Fruit fly (Drosophila melanogaster): ENCODE measurements around the gene Tace.

Tace gene

dm6 chr3R:30023445-30023844 is 23.1 kb downstream of the Tace start:
- no peak for TF ChIP-seq Ets98B (GFP tag; IDR thresholded peaks at IDR 0.05)

dm6 chr3R:30030061-30030460 is 29.7 kb downstream of the Tace start:
- no peak for TF ChIP-seq fd96Ca (GFP tag; IDR thresholded peaks at IDR 0.05)

dm6 chr3R:30032281-30032680 is 32.0 kb downstream of the Tace start:
- no peak for TF ChIP-seq CG17806 (tag; optimal IDR thresholded peaks at IDR 0.05)
- no peak for TF ChIP-seq CG15710 (tag; optimal IDR thresholded peaks at IDR 0.05)
- TF ChIP-seq Pif1B (GFP tag; optimal IDR thresholded peaks at IDR 0.05) = no peak
- TF ChIP-seq Pif1A (GFP tag; optimal IDR thresholded peaks at IDR 0.05) = no peak

- TF ChIP-seq CG4496 (GFP tag; IDR thresholded peaks at IDR 0.05) (no peak), CG12605 (GFP tag; IDR thresholded peaks at IDR 0.05) (no peak), CG8159 (tag; optimal IDR thresholded peaks at IDR 0.05) (no peak), CG34367 (tag; optimal IDR thresholded peaks at IDR 0.05) (no peak), CG10348 (GFP tag; IDR thresholded peaks at IDR 0.05) (no peak), CG8301 (tag; optimal IDR thresholded peaks at IDR 0.05) (no peak), gl (tag; optimal IDR thresholded peaks at IDR 0.05) (no peak), CG17806 (tag; optimal IDR thresholded peaks at IDR 0.05) (no peak), CG9948 (tag; optimal IDR thresholded peaks at IDR 0.05) (no peak), EcR (GFP tag; optimal IDR thresholded peaks at IDR 0.05) (no peak), fd96Ca (GFP tag; IDR thresholded peaks at IDR 0.05) (no peak), Pif1A (GFP tag; optimal IDR thresholded peaks at IDR 0.05) (no peak), Pif1B (GFP tag; optimal IDR thresholded peaks at IDR 0.05) (no peak), CG32121 (GFP tag; IDR thresholded peaks at IDR 0.05) (no peak), CG13204 (GFP tag; optimal IDR thresholded peaks at IDR 0.05) (no peak), Ets98B (GFP tag; IDR thresholded peaks at IDR 0.05) (no peak), CG15710 (tag; optimal IDR thresholded peaks at IDR 0.05) (no peak)
Observed at dm6 chr3R:30036609-30037008, 36.3 kb downstream of the Tace start, which contains the start of gene ZIPIC. Gene ZIPIC (minus strand): TSS chr3R:30036870.

dm6 chr3R:30037630-30038029 is 37.3 kb downstream of the Tace start, which contains the start of gene ocn:
Gene ocn (minus strand): TSS chr3R:30037730.
- no peak for TF ChIP-seq CG9948 (tag; optimal IDR thresholded peaks at IDR 0.05)

- no peak for TF ChIP-seq rn (GFP tag; IDR thresholded peaks at IDR 0.05)
- TF ChIP-seq fd96Ca (GFP tag; IDR thresholded peaks at IDR 0.05) = no peak
- no peak for TF ChIP-seq EcR (GFP tag; optimal IDR thresholded peaks at IDR 0.05)
- TF ChIP-seq CG8159 (tag; optimal IDR thresholded peaks at IDR 0.05) = no peak
- no peak for TF ChIP-seq Pif1A (GFP tag; optimal IDR thresholded peaks at IDR 0.05)
- TF ChIP-seq CG17806 (tag; optimal IDR thresholded peaks at IDR 0.05) = no peak
- no peak for TF ChIP-seq gl (tag; optimal IDR thresholded peaks at IDR 0.05)
- no peak for TF ChIP-seq CG8301 (tag; optimal IDR thresholded peaks at IDR 0.05)
- no peak for TF ChIP-seq Ets98B (GFP tag; IDR thresholded peaks at IDR 0.05)
- no peak for TF ChIP-seq CG12605 (GFP tag; IDR thresholded peaks at IDR 0.05)
- no peak for TF ChIP-seq CG9948 (tag; optimal IDR thresholded peaks at IDR 0.05)
- TF ChIP-seq Snoo (tag; optimal IDR thresholded peaks at IDR 0.05) = no peak
- no peak for TF ChIP-seq D1 (tag; optimal IDR thresholded peaks at IDR 0.05)
- no peak for TF ChIP-seq CG32121 (GFP tag; IDR thresholded peaks at IDR 0.05)
- TF ChIP-seq CG15710 (tag; optimal IDR thresholded peaks at IDR 0.05) = no peak
- no peak for TF ChIP-seq CG10348 (GFP tag; IDR thresholded peaks at IDR 0.05)
- no peak for TF ChIP-seq CG4496 (GFP tag; IDR thresholded peaks at IDR 0.05)
Observed at dm6 chr3R:30038628-30039027, 38.3 kb downstream of the Tace start, which contains the start of gene janB. Gene janB (minus strand): TSS chr3R:30038728.

- no peak for TF ChIP-seq CG4496 (GFP tag; IDR thresholded peaks at IDR 0.05)
- TF ChIP-seq CG15710 (tag; optimal IDR thresholded peaks at IDR 0.05) = peak; percentile 2
Observed at dm6 chr3R:30039494-30039893, 39.2 kb downstream of the Tace start, which contains the start of the genes janA, Sry-alpha and Sry-beta. Gene janA (minus strand): TSS chr3R:30039533. Gene Sry-alpha (plus strand): TSS chr3R:30039719. Gene Sry-beta (plus strand): TSS chr3R:30039719.

- TF ChIP-seq CG32121 (GFP tag; IDR thresholded peaks at IDR 0.05) = no peak
Observed at dm6 chr3R:30040879-30041278, 40.5 kb downstream of the Tace start.

dm6 chr3R:30043139-30043744 is 42.9 kb downstream of the Tace start, which contains the start of gene Sry-delta:
Gene Sry-delta (plus strand): TSS chr3R:30043341.
- TF ChIP-seq CG12605 (GFP tag; IDR thresholded peaks at IDR 0.05) (no peak), CG4496 (GFP tag; IDR thresholded peaks at IDR 0.05) (peak; percentile 43; the same call in 2 of the 3 replicates), Snoo (tag; optimal IDR thresholded peaks at IDR 0.05) (peak; percentile 65), CG10348 (GFP tag; IDR thresholded peaks at IDR 0.05) (no peak), CG9948 (tag; optimal IDR thresholded peaks at IDR 0.05) (no peak), Ets98B (GFP tag; IDR thresholded peaks at IDR 0.05) (peak; percentile 75), CG15710 (tag; optimal IDR thresholded peaks at IDR 0.05) (peak; percentile 48), fd96Ca (GFP tag; IDR thresholded peaks at IDR 0.05) (peak; percentile 70; the same call in 2 of the 3 replicates), CG17806 (tag; optimal IDR thresholded peaks at IDR 0.05) (peak; percentile 23), Pif1A (GFP tag; optimal IDR thresholded peaks at IDR 0.05) (no peak), CG8301 (tag; optimal IDR thresholded peaks at IDR 0.05) (no peak), EcR (GFP tag; optimal IDR thresholded peaks at IDR 0.05) (no peak), rn (GFP tag; IDR thresholded peaks at IDR 0.05) (peak; percentile 42; the same call in 1 of the 2 replicates)

Data from whole organism, pupa.